Worm (Caenorhabditis elegans) whole organism, midembryonic: Measurements from ENCODE around the gene F54D5.23.
"Not testable (repeated sequence)": the region's sequence is repeated elsewhere in the genome, so short reads cannot be mapped to it uniquely, and the experiment has no call there.

ENCODE experiments used
- T22C8.4 ChIP-seq: fragments of 200-800 bp; sonication (Bioruptor generic); IDR thresholded peaks from 2 replicates; pipeline ENCODE4 v1.3.6; 2022; ENCODE audit warnings: missing genetic modification characterization, missing compliant biosample characterization
- cog-1 ChIP-seq: sonication (generic microtip); optimal IDR thresholded peaks from 2 replicates; lab custom pipeline; 2016; ENCODE audit warnings: missing genetic modification characterization, missing compliant biosample characterization
- flt-1 ChIP-seq: fragments of 200-800 bp; sonication (Bioruptor generic); IDR thresholded peaks from 2 replicates; pipeline ENCODE4 v1.3.6; 2022; ENCODE audit warnings: missing genetic modification characterization, missing compliant biosample characterization
- klf-2 ChIP-seq: fragments of 200-800 bp; sonication (Bioruptor generic); conservative IDR thresholded peaks from 2 replicates; pipeline ENCODE4 v1.3.6; 2022; ENCODE audit warnings: missing genetic modification reagents, missing genetic modification characterization, missing compliant biosample characterization
- med-1 ChIP-seq: sonication (generic microtip); optimal IDR thresholded peaks from 2 replicates; lab custom pipeline; 2017; ENCODE audit warnings: missing genetic modification characterization, mild to moderate bottlenecking, missing compliant biosample characterization, antibody characterized with exemption, missing genetic modification reagents; ENCODE audit not compliant: insufficient read depth
- ref-1 ChIP-seq: fragments of 200-800 bp; sonication (Bioruptor generic); conservative IDR thresholded peaks from 2 replicates; pipeline ENCODE4 v1.3.6; 2022; ENCODE audit warnings: missing genetic modification reagents, missing genetic modification characterization, missing compliant biosample characterization
- tab-1 ChIP-seq: fragments of 200-800 bp; sonication (Bioruptor generic); IDR thresholded peaks from 2 replicates; pipeline ENCODE4 v1.3.6; 2022; ENCODE audit warnings: missing genetic modification characterization, missing compliant biosample characterization
- ztf-23 ChIP-seq: fragments of 200-800 bp; sonication (Bioruptor generic); IDR thresholded peaks from 2 replicates; pipeline ENCODE4 v1.3.6; 2022; ENCODE audit warnings: missing genetic modification reagents, missing genetic modification characterization, missing compliant biosample characterization
- ztf-29 ChIP-seq: fragments of 200-800 bp; sonication (Bioruptor generic); IDR thresholded peaks from 2 replicates; pipeline ENCODE4 v1.3.6; 2022; ENCODE audit warnings: missing genetic modification reagents, missing genetic modification characterization, missing compliant biosample characterization

F54D5.23 gene

ce11 chrII:11577397-11577796 is 8.3 kb upstream of the F54D5.23 start, which contains the start of gene pcs-1:
TSS of gene pcs-1 (minus strand) at chrII:11577740.
- TF ChIP-seq ref-1 (no peak), ztf-29 (GFP tag; lab: Robert Waterston, UW) (no peak), cog-1 (tag; lab: Kevin White, UChicago) (no peak), tab-1 (GFP tag; lab: Robert Waterston, UW) (no peak), med-1 (GFP tag; lab: Kevin White, UChicago) (no peak), ztf-23 (no peak), klf-2 (GFP tag; lab: Robert Waterston, UW) (no peak), T22C8.4 (GFP tag; lab: Robert Waterston, UW) (no peak)

- TF ChIP-seq ztf-23 (no peak), T22C8.4 (GFP tag; lab: Robert Waterston, UW) (no peak), flt-1 (GFP tag; lab: Robert Waterston, UW) (no peak), klf-2 (GFP tag; lab: Robert Waterston, UW) (no peak), ztf-29 (GFP tag; lab: Robert Waterston, UW) (no peak), med-1 (GFP tag; lab: Kevin White, UChicago) (no peak), cog-1 (tag; lab: Kevin White, UChicago) (no peak), ref-1 (no peak), tab-1 (GFP tag; lab: Robert Waterston, UW) (no peak)
These were observed 3.9 kb upstream of the F54D5.23 start, which contains the start of gene F54D5.2 for ce11 chrII:11572944-11573343. TSS of gene F54D5.2 (plus strand) at chrII:11573180.

- TF ChIP-seq ztf-29 (GFP tag; lab: Robert Waterston, UW) (no peak), klf-2 (GFP tag; lab: Robert Waterston, UW) (no peak), ref-1 (no peak), cog-1 (tag; lab: Kevin White, UChicago) (no peak), med-1 (GFP tag; lab: Kevin White, UChicago) (no peak), flt-1 (GFP tag; lab: Robert Waterston, UW) (no peak), T22C8.4 (GFP tag; lab: Robert Waterston, UW) (no peak), tab-1 (GFP tag; lab: Robert Waterston, UW) (no peak), ztf-23 (no peak)
These were observed 2.3 kb upstream of the F54D5.23 start, which contains the start of gene F54D5.3 for ce11 chrII:11571260-11571854. TSS of gene F54D5.3 (plus strand) at chrII:11571805.

- TF ChIP-seq med-1 (GFP tag; lab: Kevin White, UChicago) (no peak), ztf-23 (no peak), ztf-29 (GFP tag; lab: Robert Waterston, UW) (no peak), cog-1 (tag; lab: Kevin White, UChicago) (no peak), tab-1 (GFP tag; lab: Robert Waterston, UW) (no peak), ref-1 (no peak), flt-1 (GFP tag; lab: Robert Waterston, UW) (no peak), T22C8.4 (GFP tag; lab: Robert Waterston, UW) (no peak), klf-2 (GFP tag; lab: Robert Waterston, UW) (no peak)
These were observed 417 bp downstream of the F54D5.23 start for ce11 chrII:11568670-11569069.

ce11 chrII:11566970-11567711 is 1.9 kb downstream of the F54D5.23 start, which contains the start of gene F54D5.5:
TSS of gene F54D5.5 (minus strand) at chrII:11567020.
- TF ChIP-seq T22C8.4 (GFP tag; lab: Robert Waterston, UW) (no peak), klf-2 (GFP tag; lab: Robert Waterston, UW) (no peak), med-1 (GFP tag; lab: Kevin White, UChicago) (no peak), ztf-23 (peak; percentile 47; the same call in 1 of the 2 replicates), tab-1 (GFP tag; lab: Robert Waterston, UW) (0 out of 2 replicates have a peak, but pooled peaks have one; percentile 65), flt-1 (GFP tag; lab: Robert Waterston, UW) (peak; percentile 72; the same call in 1 of the 2 replicates), ref-1 (no peak), cog-1 (tag; lab: Kevin White, UChicago) (peak; percentile 70), ztf-29 (GFP tag; lab: Robert Waterston, UW) (no peak)

- TF ChIP-seq tab-1 (GFP tag; lab: Robert Waterston, UW) (no peak), ztf-23 (no peak), ref-1 (no peak), flt-1 (GFP tag; lab: Robert Waterston, UW) (no peak), cog-1 (tag; lab: Kevin White, UChicago) (no peak), ztf-29 (GFP tag; lab: Robert Waterston, UW) (no peak), T22C8.4 (GFP tag; lab: Robert Waterston, UW) (no peak), klf-2 (GFP tag; lab: Robert Waterston, UW) (no peak), med-1 (GFP tag; lab: Kevin White, UChicago) (no peak)
These were observed 5.0 kb downstream of the F54D5.23 start, which contains the start of gene F54D5.15 for ce11 chrII:11564127-11564526. TSS of gene F54D5.15 (minus strand) at chrII:11564227.

ce11 chrII:11556338-11556737 is 12.7 kb downstream of the F54D5.23 start, which contains the start of gene F54D5.17:
TSS of gene F54D5.17 (plus strand) at chrII:11556638.
- TF ChIP-seq ztf-29 (GFP tag; lab: Robert Waterston, UW) (no peak), T22C8.4 (GFP tag; lab: Robert Waterston, UW) (no peak), tab-1 (GFP tag; lab: Robert Waterston, UW) (no peak)

- TF ChIP-seq T22C8.4 (GFP tag; lab: Robert Waterston, UW) (no peak), ref-1 (no peak), flt-1 (GFP tag; lab: Robert Waterston, UW) (no peak), ztf-29 (GFP tag; lab: Robert Waterston, UW) (peak; percentile 25; the same call in 1 of the 2 replicates), tab-1 (GFP tag; lab: Robert Waterston, UW) (no peak)
These were observed 13.5 kb downstream of the F54D5.23 start, which contains the start of gene F54D5.24 for ce11 chrII:11555634-11556033. TSS of gene F54D5.24 (plus strand) at chrII:11555949.

DNA sequence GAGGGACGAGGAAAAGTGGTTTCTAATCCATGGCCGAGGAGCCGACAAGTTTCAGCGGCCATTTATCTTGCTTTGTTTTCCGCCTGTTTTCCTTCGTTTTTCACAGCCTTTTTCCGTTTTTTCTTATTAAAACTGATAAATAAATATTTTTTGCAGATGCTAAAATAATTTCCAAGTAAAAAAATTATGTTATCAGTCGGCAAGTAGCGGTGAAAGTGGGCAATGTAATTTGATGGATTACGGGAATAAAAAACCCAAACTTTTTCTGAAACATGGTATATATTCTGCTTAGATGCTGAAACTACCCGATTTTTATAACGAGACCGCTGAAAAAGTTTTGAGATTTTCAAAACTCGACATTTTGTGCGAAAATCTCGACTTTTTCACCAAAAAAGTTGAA is 17.1 kb downstream of the F54D5.23 start, which contains the start of gene dhgd-1:
Gene dhgd-1, minus strand, starts transcription at position 101 of the 400 bp plus-strand sequence.
- not testable (repeated sequence) for TF ChIP-seq ref-1; ztf-29 (GFP tag; lab: Robert Waterston, UW); flt-1 (GFP tag; lab: Robert Waterston, UW)
